2 worm cellular contexts compared by ENCODE assay signal in the genomic region with DNA sequence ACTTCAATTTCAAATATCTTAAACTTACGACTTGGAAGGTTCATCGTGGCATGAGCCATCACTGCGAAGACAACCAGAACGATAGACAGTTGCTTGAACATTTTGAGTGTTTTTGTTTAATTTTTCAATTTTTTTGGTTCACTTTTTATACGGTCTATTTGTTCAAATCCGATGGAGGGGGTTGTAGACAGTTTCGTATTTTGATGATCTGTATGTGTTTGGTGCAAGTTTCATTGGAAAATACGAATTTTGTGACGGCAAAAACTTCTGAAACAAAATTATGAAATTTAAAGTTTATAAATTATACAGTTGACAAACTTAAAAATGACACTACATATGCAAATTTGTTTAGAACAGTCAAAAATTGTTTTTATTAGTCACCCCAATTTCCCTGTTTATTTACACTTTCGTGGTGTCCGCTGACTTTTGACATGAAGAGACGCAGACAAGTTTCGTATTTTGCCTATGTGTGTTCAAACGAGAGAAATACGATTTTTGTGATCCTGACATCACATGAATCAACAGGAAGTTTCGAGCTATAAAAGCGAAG.
A peak's percentile ranks its signal among the peaks of the same experiment; 100 is the strongest.
TF ChIP-seq lines count a peak whose summit lies in the region.

A gene (minus strand): TSS at position 101 of the 550 bp plus-strand sequence.
A gene (plus strand): TSS at position 500 of the 550 bp plus-strand sequence.

TF ChIP-seq in whole organism, L3 larva, 47 proteins besides CTCF, POLR2A, EP300 and RAD21:
- peak; percentile 58 for TF ChIP-seq pha-4 (tag; optimal IDR thresholded peaks at IDR 0.05; lab: Kevin White, UChicago)

TF ChIP-seq in whole organism, mixed stage, embryonic, 35 proteins besides CTCF, POLR2A, EP300 and RAD21:
- peak; percentile 10 for TF ChIP-seq pha-4 (tag; optimal IDR thresholded peaks at IDR 0.05; lab: Kevin White, UChicago)
